Fruit fly (Drosophila melanogaster) whole organism, prepupa: ENCODE data around the gene CG5445.
A peak's percentile ranks its signal among the peaks of the same experiment; 100 is the strongest.

Experiments
- CG10631 ChIP-seq: fragments of 200-800 bp; sonication (Bioruptor generic); optimal IDR thresholded peaks from 2 replicates; lab custom pipeline; 2016; ENCODE audit warnings: missing biosample characterization, missing genetic modification characterization
- CG10669 ChIP-seq: fragments of 200-800 bp; sonication (Bioruptor generic); optimal IDR thresholded peaks from 3 replicates; lab custom pipeline; 2018; ENCODE audit warnings: missing biosample characterization, mild to moderate bottlenecking, missing genetic modification characterization, moderate library complexity
- CG11294 ChIP-seq: fragments of 200-800 bp; sonication (Bioruptor generic); IDR thresholded peaks from 2 replicates; pipeline ENCODE4 v1.3.6; 2022; ENCODE audit warnings: missing biosample characterization, missing genetic modification characterization
- CG11762 ChIP-seq: fragments of 200-800 bp; sonication (Bioruptor generic); optimal IDR thresholded peaks from 3 replicates; lab custom pipeline; 2016; ENCODE audit warnings: missing biosample characterization, missing genetic modification characterization; ENCODE audit not compliant: insufficient read depth
- CG11902 ChIP-seq: fragments of 200-800 bp; sonication (Bioruptor generic); optimal IDR thresholded peaks from 3 replicates; lab custom pipeline; 2016; ENCODE audit warnings: missing biosample characterization, missing genetic modification characterization
- CG32006 ChIP-seq: fragments of 200-800 bp; sonication (Bioruptor generic); optimal IDR thresholded peaks from 3 replicates; lab custom pipeline; 2017; ENCODE audit warnings: missing biosample characterization, mild to moderate bottlenecking, missing genetic modification characterization
- CG34406 ChIP-seq: fragments of 200-800 bp; sonication (Bioruptor generic); optimal IDR thresholded peaks from 3 replicates; lab custom pipeline; 2016; ENCODE audit warnings: missing biosample characterization, missing genetic modification characterization
- CG3919 ChIP-seq: fragments of 200-800 bp; sonication (Bioruptor generic); optimal IDR thresholded peaks from 3 replicates; lab custom pipeline; 2016; ENCODE audit warnings: missing biosample characterization, missing genetic modification characterization
- CG4318 ChIP-seq: fragments of 200-800 bp; sonication (Bioruptor generic); optimal IDR thresholded peaks from 3 replicates; lab custom pipeline; 2017; ENCODE audit warnings: missing biosample characterization, mild to moderate bottlenecking, missing genetic modification characterization
- CG6163 ChIP-seq: fragments of 200-800 bp; sonication (Bioruptor generic); IDR thresholded peaks from 3 replicates; pipeline ENCODE4 v1.3.6; 2022; ENCODE audit warnings: missing biosample characterization, missing genetic modification characterization
- CG6276 ChIP-seq: fragments of 200-800 bp; sonication (Bioruptor generic); optimal IDR thresholded peaks from 2 replicates; lab custom pipeline; 2017; ENCODE audit warnings: missing biosample characterization, mild to moderate bottlenecking, missing genetic modification characterization
- CG6792 ChIP-seq: fragments of 200-800 bp; sonication (Bioruptor generic); optimal IDR thresholded peaks from 3 replicates; lab custom pipeline; 2016; ENCODE audit warnings: missing biosample characterization, missing genetic modification characterization
- CG6854 ChIP-seq: fragments of 200-800 bp; sonication (Bioruptor generic); optimal IDR thresholded peaks from 2 replicates; lab custom pipeline; 2017; ENCODE audit warnings: missing biosample characterization, mild to moderate bottlenecking, missing genetic modification characterization
- CG7368 ChIP-seq: fragments of 200-800 bp; sonication (Bioruptor generic); optimal IDR thresholded peaks from 3 replicates; lab custom pipeline; 2016; ENCODE audit warnings: missing biosample characterization, missing genetic modification characterization
- CG8119 ChIP-seq: fragments of 200-800 bp; sonication (Bioruptor generic); IDR thresholded peaks from 3 replicates; pipeline ENCODE4 v1.3.6; 2022; ENCODE audit warnings: missing biosample characterization, missing genetic modification characterization
- CG8319 ChIP-seq: fragments of 200-800 bp; sonication (Bioruptor generic); optimal IDR thresholded peaks from 3 replicates; lab custom pipeline; 2016; ENCODE audit warnings: missing biosample characterization, missing genetic modification characterization
- CG9139 ChIP-seq: fragments of 200-800 bp; sonication (Bioruptor generic); optimal IDR thresholded peaks from 3 replicates; lab custom pipeline; 2017; ENCODE audit warnings: missing biosample characterization, mild to moderate bottlenecking, missing genetic modification characterization
- Eip75B ChIP-seq: fragments of 200-800 bp; sonication (Bioruptor generic); optimal IDR thresholded peaks from 3 replicates; lab custom pipeline; 2016; ENCODE audit warnings: missing biosample characterization, missing genetic modification characterization
- Ets21C ChIP-seq: fragments of 200-800 bp; sonication (Bioruptor generic); optimal IDR thresholded peaks from 3 replicates; lab custom pipeline; 2016; ENCODE audit warnings: missing biosample characterization, missing genetic modification characterization
- Ets96B ChIP-seq: fragments of 200-800 bp; optimal IDR thresholded peaks from 2 replicates; lab custom pipeline; 2019; ENCODE audit warnings: missing biosample characterization, mild to moderate bottlenecking, missing genetic modification characterization, moderate library complexity
- Gug ChIP-seq: fragments of 200-800 bp; sonication (Bioruptor generic); IDR thresholded peaks from 2 replicates; pipeline ENCODE4 v1.3.6; 2022; ENCODE audit warnings: missing biosample characterization, missing genetic modification characterization
- Hr38 ChIP-seq: sonication (Bioruptor generic); optimal IDR thresholded peaks from 2 replicates; lab custom pipeline; 2016; ENCODE audit warnings: missing biosample characterization, missing genetic modification characterization
- Hr39 ChIP-seq: fragments of 200-800 bp; sonication (Bioruptor generic); optimal IDR thresholded peaks from 2 replicates; lab custom pipeline; 2016; ENCODE audit warnings: missing biosample characterization, missing genetic modification characterization
- Hr4 ChIP-seq: fragments of 200-800 bp; sonication (Bioruptor generic); optimal IDR thresholded peaks from 3 replicates; lab custom pipeline; 2016; ENCODE audit warnings: missing biosample characterization, missing genetic modification characterization
- Lpt ChIP-seq: fragments of 200-800 bp; sonication (Bioruptor generic); optimal IDR thresholded peaks from 3 replicates; lab custom pipeline; 2016; ENCODE audit warnings: missing biosample characterization, missing genetic modification characterization
- Met ChIP-seq: fragments of 200-800 bp; sonication (Bioruptor generic); optimal IDR thresholded peaks from 3 replicates; lab custom pipeline; 2016; ENCODE audit warnings: missing biosample characterization, missing genetic modification characterization
- OdsH ChIP-seq: fragments of 200-800 bp; sonication (Bioruptor generic); optimal IDR thresholded peaks from 3 replicates; lab custom pipeline; 2016; ENCODE audit warnings: missing biosample characterization, missing genetic modification characterization
- Smox ChIP-seq: fragments of 200-800 bp; sonication (Bioruptor generic); optimal IDR thresholded peaks from 3 replicates; lab custom pipeline; 2016; ENCODE audit warnings: missing biosample characterization, missing genetic modification characterization
- Sox15 ChIP-seq: fragments of 200-800 bp; sonication (Bioruptor generic); optimal IDR thresholded peaks from 3 replicates; lab custom pipeline; 2016; ENCODE audit warnings: missing biosample characterization, missing genetic modification characterization
- achi ChIP-seq: fragments of 200-800 bp; sonication (Bioruptor generic); optimal IDR thresholded peaks from 3 replicates; lab custom pipeline; 2016; ENCODE audit warnings: missing biosample characterization, missing genetic modification characterization
- acj6 ChIP-seq: fragments of 200-800 bp; sonication (Bioruptor generic); optimal IDR thresholded peaks from 3 replicates; lab custom pipeline; 2016; ENCODE audit warnings: missing biosample characterization, missing genetic modification characterization
- cyc ChIP-seq: fragments of 200-800 bp; sonication (Bioruptor generic); optimal IDR thresholded peaks from 3 replicates; lab custom pipeline; 2016; ENCODE audit warnings: missing biosample characterization, missing genetic modification characterization
- dac ChIP-seq: fragments of 200-800 bp; sonication (Bioruptor generic); optimal IDR thresholded peaks from 2 replicates; lab custom pipeline; 2017; ENCODE audit warnings: missing biosample characterization, mild to moderate bottlenecking, missing genetic modification characterization
- dsx ChIP-seq: fragments of 200-800 bp; optimal IDR thresholded peaks from 3 replicates; lab custom pipeline; 2019; ENCODE audit warnings: missing biosample characterization, mild to moderate bottlenecking, missing genetic modification characterization, moderate library complexity; ENCODE audit not compliant: poor library complexity, severe bottlenecking
- eg ChIP-seq: fragments of 200-800 bp; sonication (Bioruptor generic); IDR thresholded peaks from 3 replicates; pipeline ENCODE4 v1.3.6; 2022; ENCODE audit warnings: missing biosample characterization, missing genetic modification characterization
- fd85E ChIP-seq: fragments of 200-800 bp; sonication (Bioruptor generic); optimal IDR thresholded peaks from 3 replicates; lab custom pipeline; 2016; ENCODE audit warnings: missing biosample characterization, missing genetic modification characterization
- fkh ChIP-seq: fragments of 200-800 bp; sonication (Bioruptor generic); optimal IDR thresholded peaks from 3 replicates; lab custom pipeline; 2017; ENCODE audit warnings: missing biosample characterization, mild to moderate bottlenecking, missing genetic modification characterization, moderate library complexity
- lz ChIP-seq: fragments of 200-800 bp; sonication (Bioruptor generic); optimal IDR thresholded peaks from 3 replicates; lab custom pipeline; 2016; ENCODE audit warnings: missing biosample characterization, missing genetic modification characterization
- spab ChIP-seq: fragments of 200-800 bp; sonication (Bioruptor generic); optimal IDR thresholded peaks from 2 replicates; lab custom pipeline; 2017; ENCODE audit warnings: missing biosample characterization, mild to moderate bottlenecking, missing genetic modification characterization, missing genetic modification reagents
- ss ChIP-seq, 2 experiments: fragments of 200-800 bp; sonication (Bioruptor generic); optimal IDR thresholded peaks; 2 replicates in 1 of 2; 3 replicates in 1 of 2; lab custom pipeline; 2017 to 2018; ENCODE audit warnings: mild to moderate bottlenecking in 2 of 2, missing biosample characterization in 2 of 2, missing genetic modification characterization in 2 of 2, moderate library complexity in 1 of 2
- svp ChIP-seq: fragments of 200-800 bp; sonication (Bioruptor generic); peaks from one replicate; lab custom pipeline; 2016; ENCODE audit warnings: missing biosample characterization, missing genetic modification characterization
- topi ChIP-seq: fragments of 200-800 bp; sonication (Bioruptor generic); optimal IDR thresholded peaks from 3 replicates; lab custom pipeline; 2016; ENCODE audit warnings: missing biosample characterization, missing genetic modification characterization

CG5445 gene

dm6 chrX:17332390-17332789, 50.1 kb downstream of the CG5445 start (continued):
- TF ChIP-seq CG6854 (GFP tag; lab: Kevin White, UChicago): no peak
- peak; percentile 51 for TF ChIP-seq spab (GFP tag; lab: Kevin White, UChicago)
- TF ChIP-seq ss (GFP tag; optimal IDR thresholded peaks at IDR 0.05; lab: Kevin White, UChicago): peak; percentile 11 to 36
- peak; percentile 31 for TF ChIP-seq achi (GFP tag; lab: Kevin White, UChicago)
- TF ChIP-seq CG6163 (GFP tag; lab: Robert Waterston, UW): no peak
- TF ChIP-seq eg: no peak
- no peak for TF ChIP-seq Ets21C
- TF ChIP-seq CG11762: no peak
- no peak for TF ChIP-seq Hr4 (GFP tag; lab: Kevin White, UChicago)
- no peak for TF ChIP-seq CG7368 (GFP tag; lab: Kevin White, UChicago)
- TF ChIP-seq Smox (GFP tag; lab: Kevin White, UChicago): no peak
- TF ChIP-seq cyc (GFP tag; lab: Kevin White, UChicago): no peak
- TF ChIP-seq CG4318: no peak
- TF ChIP-seq Ets96B (tag; lab: Kevin White, UChicago): peak; percentile 37
- no peak for TF ChIP-seq CG11294 (GFP tag; lab: Robert Waterston, UW)
- peak; percentile 27 for TF ChIP-seq CG11902 (GFP tag; lab: Kevin White, UChicago)
- no peak for TF ChIP-seq Lpt (GFP tag; lab: Kevin White, UChicago)
- TF ChIP-seq CG10669 (GFP tag; lab: Kevin White, UChicago): peak; percentile 50
- no peak for TF ChIP-seq fd85E
- TF ChIP-seq CG6276 (GFP tag; lab: Kevin White, UChicago): peak; percentile 38
- TF ChIP-seq Eip75B (GFP tag; lab: Kevin White, UChicago): no peak
- TF ChIP-seq topi (GFP tag; lab: Kevin White, UChicago): peak; percentile 26
- no peak for TF ChIP-seq Hr38 (GFP tag; lab: Kevin White, UChicago)
- no peak for TF ChIP-seq dac (GFP tag; lab: Kevin White, UChicago)
- peak; percentile 9 for TF ChIP-seq Met (GFP tag; lab: Kevin White, UChicago)
- TF ChIP-seq Sox15 (GFP tag; lab: Kevin White, UChicago): no peak
- TF ChIP-seq CG32006: peak; percentile 42
- TF ChIP-seq CG6792: no peak
- no peak for TF ChIP-seq CG9139 (GFP tag; lab: Kevin White, UChicago)
- TF ChIP-seq lz (GFP tag; lab: Kevin White, UChicago): peak; percentile 15
- TF ChIP-seq acj6 (GFP tag; lab: Kevin White, UChicago): peak; percentile 33

- TF ChIP-seq svp (GFP tag; lab: Kevin White, UChicago) (peak; percentile 31), cyc (GFP tag; lab: Kevin White, UChicago) (no peak)
Observed at dm6 chrX:17334101-17334500, 51.8 kb downstream of the CG5445 start.

- no peak for TF ChIP-seq CG8319 (GFP tag; lab: Kevin White, UChicago)
- TF ChIP-seq svp (GFP tag; lab: Kevin White, UChicago): peak; percentile 57
Observed at dm6 chrX:17336335-17336734, 54.0 kb downstream of the CG5445 start.

dm6 chrX:17339693-17340092, 57.4 kb downstream of the CG5445 start:
- TF ChIP-seq fkh (GFP tag; lab: Kevin White, UChicago) (no peak), eg (no peak), dac (GFP tag; lab: Kevin White, UChicago) (no peak), CG10631 (GFP tag; lab: Kevin White, UChicago) (no peak), Hr38 (GFP tag; lab: Kevin White, UChicago) (no peak), CG8119 (GFP tag; lab: Robert Waterston, UW) (no peak), cyc (GFP tag; lab: Kevin White, UChicago) (no peak), CG9139 (GFP tag; lab: Kevin White, UChicago) (no peak), Hr39 (GFP tag; lab: Kevin White, UChicago) (no peak), CG6792 (no peak), CG34406 (GFP tag; lab: Kevin White, UChicago) (no peak), CG3919 (no peak), Sox15 (GFP tag; lab: Kevin White, UChicago) (no peak), Lpt (GFP tag; lab: Kevin White, UChicago) (no peak), dsx (GFP tag; lab: Kevin White, UChicago) (no peak), svp (GFP tag; lab: Kevin White, UChicago) (no peak), Gug (no peak), CG6163 (GFP tag; lab: Robert Waterston, UW) (no peak), acj6 (GFP tag; lab: Kevin White, UChicago) (no peak), OdsH (GFP tag; lab: Kevin White, UChicago) (no peak)
